Fruit fly (Drosophila melanogaster): Measurements from ENCODE around the gene CG9717.

DNA sequence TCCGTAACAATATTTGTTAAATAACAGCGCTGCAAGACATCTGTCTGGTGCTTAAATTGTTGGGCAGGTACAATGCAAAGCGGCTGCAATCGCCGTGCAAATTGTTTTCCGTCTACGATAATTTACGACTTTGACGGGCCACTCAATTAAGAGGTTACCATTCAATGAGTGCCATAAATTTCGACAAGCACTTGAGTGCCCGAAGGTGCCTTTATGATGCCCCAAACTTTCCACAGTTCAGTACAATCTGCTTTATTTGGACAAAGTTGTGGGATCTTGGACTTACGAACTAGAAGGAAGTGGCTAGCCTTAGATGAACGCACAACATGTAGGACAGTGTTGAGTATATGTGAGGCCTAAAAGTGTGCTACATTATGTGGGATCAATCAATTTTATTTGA is 5.6 kb upstream of the CG9717 start:
- no peak for TF ChIP-seq CrebA (GFP tag; optimal IDR thresholded peaks at IDR 0.05; ENCODE audit: borderline replicate concordance)
- no peak for TF ChIP-seq Hr78 (GFP tag; optimal IDR thresholded peaks at IDR 0.05)
- TF ChIP-seq h (GFP tag; optimal IDR thresholded peaks at IDR 0.05), result no peak
- TF ChIP-seq psq (GFP tag; optimal IDR thresholded peaks at IDR 0.05), result no peak
- no peak for TF ChIP-seq CG9705 (GFP tag; optimal IDR thresholded peaks at IDR 0.05)
- no peak for TF ChIP-seq woc (GFP tag; optimal IDR thresholded peaks at IDR 0.05)
- TF ChIP-seq dsf (GFP tag; optimal IDR thresholded peaks at IDR 0.05; ENCODE audit: borderline replicate concordance), result no peak
- TF ChIP-seq CG32264 (GFP tag; optimal IDR thresholded peaks at IDR 0.05), result no peak
- TF ChIP-seq Sp1 (GFP tag; optimal IDR thresholded peaks at IDR 0.05), result no peak
- no peak for TF ChIP-seq fru (GFP tag; optimal IDR thresholded peaks at IDR 0.05)
- TF ChIP-seq pan (optimal IDR thresholded peaks at IDR 0.05), result no peak

All from whole organism, wandering third instar larva.